Fruit fly (Drosophila melanogaster) whole organism, embryonic: ENCODE measurements around the gene CG18265.
A peak's percentile ranks its signal among the peaks of the same experiment; 100 is the strongest.

Experiments
- Abd-B ChIP-seq: fragments of 200-800 bp; sonication (Bioruptor generic); optimal IDR thresholded peaks from 2 replicates; lab custom pipeline; 2018; ENCODE audit warnings: missing biosample characterization, mild to moderate bottlenecking, missing genetic modification characterization, moderate library complexity
- BEAF-32 ChIP-seq: fragments of 200-800 bp; sonication (Bioruptor generic); optimal IDR thresholded peaks from 3 replicates; lab custom pipeline; 2017; ENCODE audit warnings: missing biosample characterization, missing genetic modification characterization, mild to moderate bottlenecking, moderate library complexity, missing genetic modification reagents
- CG12071 ChIP-seq: fragments of 200-800 bp; sonication (Bioruptor generic); optimal IDR thresholded peaks from 3 replicates; lab custom pipeline; 2018; ENCODE audit warnings: missing biosample characterization, mild to moderate bottlenecking, missing genetic modification characterization
- CG12155 ChIP-seq: fragments of 200-800 bp; sonication (Bioruptor generic); optimal IDR thresholded peaks from 3 replicates; lab custom pipeline; 2016; ENCODE audit warnings: missing biosample characterization, missing genetic modification characterization
- CG12391 ChIP-seq: fragments of 200-800 bp; sonication (Bioruptor generic); optimal IDR thresholded peaks from 3 replicates; lab custom pipeline; 2018; ENCODE audit warnings: missing biosample characterization, mild to moderate bottlenecking, missing genetic modification characterization, moderate library complexity
- CG12769 ChIP-seq: fragments of 200-800 bp; sonication (Bioruptor generic); optimal IDR thresholded peaks from 2 replicates; lab custom pipeline; 2019; ENCODE audit warnings: missing biosample characterization, mild to moderate bottlenecking, missing genetic modification characterization, moderate library complexity
- CG12942 ChIP-seq: fragments of 200-800 bp; sonication (Bioruptor generic); optimal IDR thresholded peaks from 3 replicates; lab custom pipeline; 2016; ENCODE audit warnings: missing biosample characterization, missing genetic modification characterization
- CG13775 ChIP-seq: fragments of 200-800 bp; sonication (Bioruptor generic); optimal IDR thresholded peaks from 3 replicates; lab custom pipeline; 2017; ENCODE audit warnings: missing biosample characterization, mild to moderate bottlenecking, missing genetic modification characterization
- CG14441 ChIP-seq: fragments of 200-800 bp; sonication (Bioruptor generic); IDR thresholded peaks from 2 replicates; pipeline ENCODE4 v1.3.6; 2022; ENCODE audit warnings: missing biosample characterization, missing genetic modification characterization
- CG1529 ChIP-seq: fragments of 200-800 bp; sonication (Bioruptor generic); optimal IDR thresholded peaks from 3 replicates; lab custom pipeline; 2018; ENCODE audit warnings: missing biosample characterization, missing genetic modification characterization
- CG15696 ChIP-seq: fragments of 200-800 bp; sonication (Bioruptor generic); optimal IDR thresholded peaks from 2 replicates; lab custom pipeline; 2019; ENCODE audit warnings: missing biosample characterization, mild to moderate bottlenecking, missing genetic modification characterization, moderate library complexity
- CG1647 ChIP-seq: fragments of 200-800 bp; sonication (Bioruptor generic); optimal IDR thresholded peaks from 3 replicates; lab custom pipeline; 2016; ENCODE audit warnings: missing biosample characterization, missing genetic modification characterization
- CG16813 ChIP-seq: fragments of 200-800 bp; sonication (Bioruptor generic); IDR thresholded peaks from 3 replicates; pipeline ENCODE4 v1.3.6; 2022; ENCODE audit warnings: missing biosample characterization, missing genetic modification characterization; ENCODE audit not compliant: partially characterized antibody
- CG17328 ChIP-seq: fragments of 200-800 bp; sonication (Bioruptor generic); IDR thresholded peaks from 2 replicates; pipeline ENCODE4 v1.3.6; 2022; ENCODE audit warnings: missing biosample characterization, missing genetic modification characterization
- CG1832 ChIP-seq: fragments of 200-800 bp; sonication (Bioruptor generic); optimal IDR thresholded peaks from 2 replicates; lab custom pipeline; 2017; ENCODE audit warnings: missing biosample characterization, mild to moderate bottlenecking, missing genetic modification characterization, inconsistent platforms
- CG3065 ChIP-seq: fragments of 200-800 bp; sonication (Bioruptor generic); optimal IDR thresholded peaks from 2 replicates; lab custom pipeline; 2016; ENCODE audit warnings: missing biosample characterization, missing genetic modification characterization
- CG3838 ChIP-seq: fragments of 200-800 bp; sonication (Bioruptor generic); optimal IDR thresholded peaks from 3 replicates; lab custom pipeline; 2016; ENCODE audit warnings: missing biosample characterization, missing genetic modification characterization
- CG4328 ChIP-seq: fragments of 200-800 bp; sonication (Bioruptor generic); optimal IDR thresholded peaks from 3 replicates; lab custom pipeline; 2017; ENCODE audit warnings: missing biosample characterization, missing genetic modification reagents, missing genetic modification characterization
- CG4360 ChIP-seq: fragments of 200-800 bp; sonication (Bioruptor generic); IDR thresholded peaks from 2 replicates; pipeline ENCODE4 v1.3.6; 2022; ENCODE audit warnings: missing biosample characterization, missing genetic modification characterization
- CG4707 ChIP-seq: fragments of 200-800 bp; sonication (Bioruptor generic); optimal IDR thresholded peaks from 2 replicates; lab custom pipeline; 2018; ENCODE audit warnings: missing biosample characterization, mild to moderate bottlenecking, missing genetic modification characterization, moderate library complexity
- CG6175 ChIP-seq: fragments of 200-800 bp; sonication (Bioruptor generic); IDR thresholded peaks from 3 replicates; pipeline ENCODE4 v1.3.6; 2022; ENCODE audit warnings: missing biosample characterization, missing genetic modification characterization
- CG6272 ChIP-seq: fragments of 200-800 bp; sonication (Bioruptor generic); IDR thresholded peaks from 2 replicates; pipeline ENCODE4 v1.3.6; 2022; ENCODE audit warnings: missing biosample characterization, missing genetic modification characterization
- CG6654 ChIP-seq: fragments of 200-800 bp; sonication (Bioruptor generic); optimal IDR thresholded peaks from 2 replicates; lab custom pipeline; 2017; ENCODE audit warnings: missing biosample characterization, mild to moderate bottlenecking, missing genetic modification characterization
- CG8765 ChIP-seq: fragments of 200-800 bp; sonication (Bioruptor generic); IDR thresholded peaks from 2 replicates; pipeline ENCODE4 v1.3.6; 2022; ENCODE audit warnings: missing biosample characterization, missing genetic modification characterization
- Fer3 ChIP-seq: fragments of 200-800 bp; sonication (Bioruptor generic); optimal IDR thresholded peaks from 2 replicates; lab custom pipeline; 2018; ENCODE audit warnings: missing biosample characterization, mild to moderate bottlenecking, missing genetic modification characterization, moderate library complexity
- Gsc ChIP-seq: fragments of 200-800 bp; sonication (Bioruptor generic); IDR thresholded peaks from 2 replicates; pipeline ENCODE4 v1.3.6; 2022; ENCODE audit warnings: missing biosample characterization, missing genetic modification characterization
- H15 ChIP-seq: fragments of 200-800 bp; sonication (Bioruptor generic); IDR thresholded peaks from 3 replicates; pipeline ENCODE4 v1.3.6; 2022; ENCODE audit warnings: missing biosample characterization, missing genetic modification characterization
- HHEX ChIP-seq: fragments of 200-800 bp; sonication (Bioruptor generic); optimal IDR thresholded peaks from 3 replicates; lab custom pipeline; 2017; ENCODE audit warnings: missing biosample characterization, mild to moderate bottlenecking, missing genetic modification characterization, missing genetic modification reagents
- Hey ChIP-seq: fragments of 200-800 bp; sonication (Bioruptor generic); optimal IDR thresholded peaks from 3 replicates; lab custom pipeline; 2018; ENCODE audit warnings: missing biosample characterization, mild to moderate bottlenecking, missing genetic modification characterization
- MBD-R2 ChIP-seq: fragments of 200-800 bp; sonication (Bioruptor generic); IDR thresholded peaks from 2 replicates; pipeline ENCODE4 v1.3.6; 2022; ENCODE audit warnings: missing biosample characterization, missing genetic modification characterization
- MESR4 ChIP-seq: fragments of 200-800 bp; sonication (Bioruptor generic); optimal IDR thresholded peaks from 2 replicates; lab custom pipeline; 2018; ENCODE audit warnings: missing biosample characterization, mild to moderate bottlenecking, missing genetic modification characterization, moderate library complexity
- Neu2 ChIP-seq: fragments of 200-800 bp; sonication (Bioruptor generic); optimal IDR thresholded peaks from 3 replicates; lab custom pipeline; 2016; ENCODE audit warnings: missing biosample characterization, missing genetic modification characterization, borderline replicate concordance
- Scr ChIP-seq: fragments of 200-800 bp; sonication (Bioruptor generic); IDR thresholded peaks from 2 replicates; pipeline ENCODE4 v1.3.6; 2022; ENCODE audit warnings: missing biosample characterization, missing genetic modification characterization; ENCODE audit not compliant: partially characterized antibody
- Spps ChIP-seq: fragments of 200-800 bp; sonication (Bioruptor generic); optimal IDR thresholded peaks from 2 replicates; lab custom pipeline; 2018; ENCODE audit warnings: missing biosample characterization, mild to moderate bottlenecking, missing genetic modification characterization
- danr ChIP-seq: fragments of 200-800 bp; sonication (Bioruptor generic); IDR thresholded peaks from 2 replicates; pipeline ENCODE4 v1.3.6; 2022; ENCODE audit warnings: missing biosample characterization, missing genetic modification characterization
- dmrt99B ChIP-seq: fragments of 200-800 bp; sonication (Bioruptor generic); optimal IDR thresholded peaks from 2 replicates; lab custom pipeline; 2018; ENCODE audit warnings: missing biosample characterization, mild to moderate bottlenecking, missing genetic modification characterization, moderate library complexity
- fd64A ChIP-seq: fragments of 200-800 bp; sonication (Bioruptor generic); optimal IDR thresholded peaks from 3 replicates; lab custom pipeline; 2018; ENCODE audit warnings: missing biosample characterization, mild to moderate bottlenecking, missing genetic modification characterization
- grau ChIP-seq: fragments of 200-800 bp; optimal IDR thresholded peaks from 3 replicates; lab custom pipeline; 2019; ENCODE audit warnings: missing biosample characterization, mild to moderate bottlenecking, missing genetic modification characterization, moderate library complexity
- gro ChIP-seq: fragments of 200-800 bp; sonication (Bioruptor generic); optimal IDR thresholded peaks from 2 replicates; lab custom pipeline; 2016; ENCODE audit warnings: missing biosample characterization, missing genetic modification characterization
- h ChIP-seq: fragments of >200 bp; optimal IDR thresholded peaks from 2 replicates; lab custom pipeline; 2017
- jing ChIP-seq: fragments of 200-800 bp; sonication (Bioruptor generic); optimal IDR thresholded peaks from 2 replicates; lab custom pipeline; 2018; ENCODE audit warnings: missing biosample characterization, mild to moderate bottlenecking, missing genetic modification characterization
- lmd ChIP-seq: fragments of 200-800 bp; sonication (Bioruptor generic); IDR thresholded peaks from 2 replicates; pipeline ENCODE4 v1.3.6; 2022; ENCODE audit warnings: missing biosample characterization, missing genetic modification characterization
- nerfin-1 ChIP-seq: fragments of 200-800 bp; sonication (Bioruptor generic); optimal IDR thresholded peaks from 3 replicates; lab custom pipeline; 2019; ENCODE audit warnings: missing biosample characterization, mild to moderate bottlenecking, missing genetic modification characterization, moderate library complexity
- nmo ChIP-seq: fragments of 200-800 bp; sonication (Bioruptor generic); optimal IDR thresholded peaks from 2 replicates; lab custom pipeline; 2018; ENCODE audit warnings: missing biosample characterization, mild to moderate bottlenecking, missing genetic modification characterization, moderate library complexity
- otp ChIP-seq: fragments of 200-800 bp; sonication (Bioruptor generic); IDR thresholded peaks from 3 replicates; pipeline ENCODE4, ENCODE4 v1.3.6; 2022; ENCODE audit warnings: missing biosample characterization, missing genetic modification characterization
- psq ChIP-seq: fragments of 200-800 bp; sonication (Bioruptor generic); optimal IDR thresholded peaks from 2 replicates; lab custom pipeline; 2017; ENCODE audit warnings: missing biosample characterization, missing genetic modification characterization
- rib ChIP-seq: fragments of 200-800 bp; sonication (Bioruptor generic); IDR thresholded peaks from 2 replicates; pipeline ENCODE4 v1.3.6; 2022; ENCODE audit warnings: missing biosample characterization, missing genetic modification characterization
- sd ChIP-seq: fragments of 200-800 bp; sonication (Bioruptor generic); optimal IDR thresholded peaks from 3 replicates; lab custom pipeline; 2018; ENCODE audit warnings: missing biosample characterization, mild to moderate bottlenecking, missing genetic modification characterization, moderate library complexity
- tll ChIP-seq, 2 experiments: fragments of 200-800 bp in 1 of 2; fragments of >200 bp in 1 of 2; sonication (Bioruptor generic) in 1 of 2; optimal IDR thresholded peaks; 2 replicates each; lab custom pipeline; 2017 to 2019; ENCODE audit warnings: missing biosample characterization in 2 of 2, missing genetic modification characterization in 2 of 2, mild to moderate bottlenecking in 1 of 2, moderate library complexity in 1 of 2

Gene CG18265

DNA sequence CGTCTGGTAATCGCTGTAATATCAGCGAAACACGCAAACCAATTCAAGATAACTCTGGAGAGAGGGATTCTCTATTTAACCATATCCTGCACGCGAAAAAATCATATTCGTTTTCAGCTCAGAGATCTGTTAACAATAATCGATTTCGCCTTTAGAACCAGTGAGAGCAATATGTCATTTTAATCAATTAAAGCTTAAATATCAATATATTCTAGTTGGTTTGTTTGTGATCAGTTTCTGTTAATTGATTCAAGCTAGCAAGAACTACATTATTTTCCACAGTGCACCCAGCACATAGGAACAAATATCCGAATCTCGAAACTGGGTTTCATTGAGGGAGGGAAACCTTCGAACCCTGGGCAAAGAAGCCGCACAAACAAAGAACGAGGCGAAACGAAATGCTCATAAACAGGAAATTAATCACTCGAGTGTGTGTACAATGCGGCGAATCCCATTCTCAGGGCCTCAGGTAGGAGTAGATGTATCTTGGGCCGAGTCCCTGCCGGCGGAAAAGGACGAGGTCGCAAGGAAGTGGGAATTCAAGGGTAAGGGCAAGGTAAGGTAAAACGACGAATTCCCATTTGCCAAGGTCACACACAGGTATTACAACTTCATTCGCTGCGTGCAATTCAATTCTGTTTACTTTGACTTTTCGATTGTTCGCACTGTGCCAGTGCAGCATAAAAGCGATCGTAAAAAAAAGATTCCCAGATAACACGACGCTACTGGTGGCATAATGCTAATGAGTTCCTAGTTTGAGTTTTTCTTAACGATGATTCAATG lies 23.0 kb upstream of the CG18265 start (continued):
- TF ChIP-seq Abd-B (GFP tag; lab: Kevin White, UChicago) (no peak), CG4328 (GFP tag; lab: Kevin White, UChicago) (no peak), otp (GFP tag; lab: Robert Waterston, UW) (0 out of 3 replicates have a peak, but pooled peaks have one; percentile 20), psq (GFP tag; lab: Kevin White, UChicago) (no peak), danr (no peak), grau (peak; percentile 58), CG13775 (peak; percentile 69), H15 (no peak), CG3838 (no peak), CG15696 (tag; lab: Kevin White, UChicago) (peak; percentile 90), lmd (GFP tag; lab: Robert Waterston, UW) (no peak), CG12391 (tag; lab: Kevin White, UChicago) (peak; percentile 67), gro (GFP tag; lab: Kevin White, UChicago) (no peak), CG17328 (GFP tag; lab: Robert Waterston, UW) (peak; percentile 62; the same call in 1 of the 2 replicates), CG6272 (GFP tag; lab: Robert Waterston, UW) (no peak), CG4707 (GFP tag; lab: Kevin White, UChicago) (no peak), dmrt99B (tag; lab: Kevin White, UChicago) (no peak), CG4360 (GFP tag; lab: Robert Waterston, UW) (no peak), Hey (tag; lab: Kevin White, UChicago) (no peak), Fer3 (tag; lab: Kevin White, UChicago) (no peak), CG14441 (GFP tag; lab: Robert Waterston, UW) (no peak), MESR4 (GFP tag; lab: Kevin White, UChicago) (no peak), CG3065 (GFP tag; lab: Kevin White, UChicago) (peak; percentile 30), tll (GFP tag; optimal IDR thresholded peaks at IDR 0.05; lab: Kevin White, UChicago) (peak in 1 of 2 experiments; percentile 98), BEAF-32 (GFP tag; lab: Kevin White, UChicago) (no peak), Spps (tag; lab: Kevin White, UChicago) (peak; percentile 8), rib (no peak), CG12071 (no peak), h (no peak), jing (no peak), Gsc (no peak), CG6175 (GFP tag; lab: Robert Waterston, UW) (no peak), CG12942 (GFP tag; lab: Kevin White, UChicago) (no peak), CG8765 (peak; percentile 84), Neu2 (GFP tag; lab: Kevin White, UChicago) (peak; percentile 55), CG6654 (GFP tag; lab: Kevin White, UChicago) (no peak), CG12769 (peak; percentile 49), CG1647 (GFP tag; lab: Kevin White, UChicago) (no peak), sd (tag; lab: Kevin White, UChicago) (no peak), CG1832 (GFP tag; lab: Kevin White, UChicago) (no peak), nerfin-1 (no peak), nmo (GFP tag; lab: Kevin White, UChicago) (peak; percentile 61), MBD-R2 (GFP tag; lab: Robert Waterston, UW) (no peak; the same call in 1 of the 2 replicates), Scr (GFP tag; lab: Robert Waterston, UW) (no peak), CG12155 (peak; percentile 43), fd64A (GFP tag; lab: Kevin White, UChicago) (no peak), CG16813 (GFP tag; lab: Robert Waterston, UW) (no peak), CG1529 (GFP tag; lab: Kevin White, UChicago) (no peak), HHEX (GFP tag; lab: Kevin White, UChicago) (no peak)
